Fruit fly (Drosophila melanogaster) whole organism, prepupa: ENCODE results near the gene CG42269.

ENCODE experiments used
- Blimp-1 ChIP-seq: fragments of 200-800 bp; sonication (Bioruptor generic); optimal IDR thresholded peaks from 3 replicates; lab custom pipeline; 2017; ENCODE audit warnings: missing biosample characterization, missing genetic modification characterization, mild to moderate bottlenecking, moderate library complexity, missing genetic modification reagents
- CG11762 ChIP-seq: fragments of 200-800 bp; sonication (Bioruptor generic); optimal IDR thresholded peaks from 3 replicates; lab custom pipeline; 2016; ENCODE audit warnings: missing biosample characterization, missing genetic modification characterization; ENCODE audit not compliant: insufficient read depth
- CG32006 ChIP-seq: fragments of 200-800 bp; sonication (Bioruptor generic); optimal IDR thresholded peaks from 3 replicates; lab custom pipeline; 2017; ENCODE audit warnings: missing biosample characterization, mild to moderate bottlenecking, missing genetic modification characterization
- CG34406 ChIP-seq: fragments of 200-800 bp; sonication (Bioruptor generic); optimal IDR thresholded peaks from 3 replicates; lab custom pipeline; 2016; ENCODE audit warnings: missing biosample characterization, missing genetic modification characterization
- Ets21C ChIP-seq: fragments of 200-800 bp; sonication (Bioruptor generic); optimal IDR thresholded peaks from 3 replicates; lab custom pipeline; 2016; ENCODE audit warnings: missing biosample characterization, missing genetic modification characterization
- Lpt ChIP-seq: fragments of 200-800 bp; sonication (Bioruptor generic); optimal IDR thresholded peaks from 3 replicates; lab custom pipeline; 2016; ENCODE audit warnings: missing biosample characterization, missing genetic modification characterization
- dsx ChIP-seq: fragments of 200-800 bp; optimal IDR thresholded peaks from 3 replicates; lab custom pipeline; 2019; ENCODE audit warnings: missing biosample characterization, mild to moderate bottlenecking, missing genetic modification characterization, moderate library complexity; ENCODE audit not compliant: poor library complexity, severe bottlenecking
- spab ChIP-seq: fragments of 200-800 bp; sonication (Bioruptor generic); optimal IDR thresholded peaks from 2 replicates; lab custom pipeline; 2017; ENCODE audit warnings: missing biosample characterization, mild to moderate bottlenecking, missing genetic modification characterization, missing genetic modification reagents

DNA sequence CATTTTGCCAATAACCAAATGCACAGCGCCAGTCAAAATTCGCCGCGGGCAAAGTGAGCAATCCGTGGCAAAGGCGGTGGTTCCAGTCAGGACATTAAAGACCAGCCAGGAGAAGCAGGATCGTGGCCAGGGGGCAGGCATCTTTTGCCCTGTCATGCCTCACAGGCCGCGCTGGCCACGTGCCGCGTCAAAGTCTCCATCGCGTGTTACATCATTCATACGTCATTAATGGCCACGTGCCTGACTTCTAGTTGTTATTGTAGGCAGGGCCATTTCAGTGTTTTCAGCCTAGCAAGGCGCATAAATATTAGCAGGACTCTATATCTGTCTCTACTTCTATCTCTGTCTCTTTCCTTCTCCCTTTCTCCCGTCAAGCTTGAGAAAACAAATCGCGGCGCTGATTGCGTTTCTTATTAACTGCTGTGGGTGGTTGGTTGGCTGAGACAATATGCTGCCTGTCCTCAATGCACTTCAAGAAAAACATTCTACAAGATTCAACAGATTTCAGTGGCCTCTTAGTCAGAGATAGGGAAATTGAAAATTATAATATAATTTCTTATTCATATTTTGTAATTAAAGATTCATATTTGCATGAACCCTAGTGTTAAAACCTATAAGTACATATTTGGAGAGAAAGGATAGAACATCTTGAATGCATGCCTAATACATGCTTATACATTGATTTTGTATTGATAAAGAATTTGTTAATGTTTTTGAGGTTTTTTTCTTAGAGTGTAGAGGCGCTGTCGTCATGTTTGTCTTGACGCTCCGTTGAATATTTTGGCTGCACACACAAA lies 42.4 kb downstream of the CG42269 start:
- no peak for TF ChIP-seq Lpt (GFP tag; lab: Kevin White, UChicago)
- TF ChIP-seq Blimp-1 (GFP tag; lab: Kevin White, UChicago): no peak
- TF ChIP-seq spab (GFP tag; lab: Kevin White, UChicago): no peak
- no peak for TF ChIP-seq CG34406 (GFP tag; lab: Kevin White, UChicago)
- TF ChIP-seq CG32006 (GFP tag; lab: Kevin White, UChicago): no peak
- TF ChIP-seq Ets21C (GFP tag; lab: Kevin White, UChicago): no peak
- no peak for TF ChIP-seq dsx (GFP tag; lab: Kevin White, UChicago)
- no peak for TF ChIP-seq CG11762 (GFP tag; lab: Kevin White, UChicago)
